Fruit fly (Drosophila melanogaster): ENCODE results near the gene Rpn5.

The Rpn5 gene

dm6 chr3R:5780976-5781375 is 8.3 kb upstream of the Rpn5 start, which contains the start of gene CG2082:
Gene CG2082 (minus strand): TSS chr3R:5781076.
- TF ChIP-seq sens (GFP tag), result peak; percentile 25
- no peak for TF ChIP-seq pita (GFP tag; optimal IDR thresholded peaks at IDR 0.05)

DNA sequence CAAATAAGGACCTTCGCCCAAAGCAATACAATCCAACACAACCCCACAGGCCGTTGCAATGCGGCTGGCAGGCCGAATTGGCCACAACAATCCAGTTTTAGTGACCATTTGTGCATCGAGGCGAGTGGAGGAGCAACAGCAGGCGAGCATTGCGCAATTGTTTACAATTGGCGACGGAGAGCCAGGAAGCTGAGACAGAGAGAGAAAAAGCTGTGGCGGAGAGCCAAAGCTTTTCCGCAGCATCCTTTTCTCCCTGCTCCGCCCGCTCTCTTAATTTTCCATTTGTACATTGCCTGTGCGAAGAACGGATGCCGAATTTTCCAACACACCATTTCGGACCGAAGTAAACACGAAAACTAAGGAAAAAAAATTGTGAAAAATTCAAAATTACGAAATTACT is 7.8 kb upstream of the Rpn5 start, which contains the start of gene kat-60L1:
TSS of gene kat-60L1 (plus strand) at position 301 of the 400 bp plus-strand sequence.
- peak; percentile 30 for TF ChIP-seq scrt (GFP tag; optimal IDR thresholded peaks at IDR 0.05)
- TF ChIP-seq YL-1 (GFP tag; optimal IDR thresholded peaks at IDR 0.05), result no peak
- TF ChIP-seq Pdp1 (GFP tag; optimal IDR thresholded peaks at IDR 0.05), result peak in 1 of 2 experiments; percentile 67
- no peak for TF ChIP-seq CG7745 (tag; optimal IDR thresholded peaks at IDR 0.05)
- no peak for TF ChIP-seq CG4404 (GFP tag; IDR thresholded peaks at IDR 0.05)
- no peak for TF ChIP-seq pnt (GFP tag; optimal IDR thresholded peaks at IDR 0.05)
- TF ChIP-seq ash1 (GFP tag; optimal IDR thresholded peaks at IDR 0.05), result no peak
- peak; percentile 72 for TF ChIP-seq Ets65A (GFP tag)
- no peak for TF ChIP-seq CG14965 (GFP tag; optimal IDR thresholded peaks at IDR 0.05; ENCODE audit: borderline replicate concordance)
- TF ChIP-seq Ptx1 (GFP tag; IDR thresholded peaks at IDR 0.05), result no peak
- TF ChIP-seq CG9817 (tag; optimal IDR thresholded peaks at IDR 0.05), result no peak
- no peak for TF ChIP-seq Rfx (GFP tag; IDR thresholded peaks at IDR 0.05)
- TF ChIP-seq Myb (GFP tag; optimal IDR thresholded peaks at IDR 0.05), result no peak
- no peak for TF ChIP-seq C15 (GFP tag; IDR thresholded peaks at IDR 0.05)
- no peak for TF ChIP-seq CHES-1-like (GFP tag; optimal IDR thresholded peaks at IDR 0.05)
- TF ChIP-seq unc-4 (GFP tag; IDR thresholded peaks at IDR 0.05; ENCODE audit: partially characterized antibody), result peak; percentile 14; the same call in 1 of the 2 replicates
- no peak for TF ChIP-seq Sox100B (GFP tag; optimal IDR thresholded peaks at IDR 0.05)
- no peak for TF ChIP-seq sim (GFP tag; IDR thresholded peaks at IDR 0.05)
- no peak for TF ChIP-seq H15 (GFP tag; IDR thresholded peaks at IDR 0.05)
- TF ChIP-seq CG15479 (GFP tag; optimal IDR thresholded peaks at IDR 0.05), result no peak
- TF ChIP-seq Trl (optimal IDR thresholded peaks at IDR 0.05), result peak in 1 of 2 experiments; percentile 34
- TF ChIP-seq Trl (GFP tag; optimal IDR thresholded peaks at IDR 0.05), result no peak
- TF ChIP-seq CG12299 (tag; optimal IDR thresholded peaks at IDR 0.05), result no peak

- TF ChIP-seq Abd-B (GFP tag; optimal IDR thresholded peaks at IDR 0.05) (peak; percentile 98), chn (GFP tag; optimal IDR thresholded peaks at IDR 0.05) (peak; percentile 99), Elba2 (GFP tag; optimal IDR thresholded peaks at IDR 0.05) (peak; percentile 78), stwl (tag; optimal IDR thresholded peaks at IDR 0.05) (peak; percentile 86), oc (tag; optimal IDR thresholded peaks at IDR 0.05) (peak; percentile 97), Atf-2 (GFP tag; optimal IDR thresholded peaks at IDR 0.05) (peak; percentile 98), CG10274 (GFP tag; optimal IDR thresholded peaks at IDR 0.05) (peak; percentile 93), Hand (GFP tag; optimal IDR thresholded peaks at IDR 0.05) (peak; percentile 96), dpn (GFP tag; optimal IDR thresholded peaks at IDR 0.05) (peak; percentile 99), vvl (GFP tag; IDR thresholded peaks at IDR 0.05) (peak; percentile 98), CG31441 (GFP tag; IDR thresholded peaks at IDR 0.05) (peak; percentile 98), B-H1 (GFP tag; IDR thresholded peaks at IDR 0.05) (peak; percentile 97), CG1647 (GFP tag; optimal IDR thresholded peaks at IDR 0.05) (peak; percentile 98), CG12219 (GFP tag; optimal IDR thresholded peaks at IDR 0.05) (peak; percentile 98), D (optimal IDR thresholded peaks at IDR 0.05) (no peak), D (GFP tag; optimal IDR thresholded peaks at IDR 0.05) (peak; percentile 96), CG13894 (tag; optimal IDR thresholded peaks at IDR 0.05) (peak; percentile 98), C15 (GFP tag; IDR thresholded peaks at IDR 0.05) (peak; percentile 94), Usf (GFP tag; optimal IDR thresholded peaks at IDR 0.05) (peak; percentile 95), lbe (GFP tag; optimal IDR thresholded peaks at IDR 0.05) (peak; percentile 99), mld (GFP tag; IDR thresholded peaks at IDR 0.05; ENCODE audit: partially characterized antibody) (no peak), CG2202 (tag; optimal IDR thresholded peaks at IDR 0.05) (peak; percentile 96), grau (tag; optimal IDR thresholded peaks at IDR 0.05) (peak; percentile 98), Bteb2 (GFP tag; optimal IDR thresholded peaks at IDR 0.05) (peak; percentile 99), psq (GFP tag; optimal IDR thresholded peaks at IDR 0.05) (peak; percentile 92), Dbx (GFP tag; IDR thresholded peaks at IDR 0.05) (peak; percentile 98)
Observed at dm6 chr3R:5791497-5791896, 2.2 kb downstream of the Rpn5 start, which contains the start of gene Hpf1. Gene Hpf1 (plus strand): TSS chr3R:5791879.

All from whole organism, embryonic.